Worm (Caenorhabditis elegans) whole organism, L2 larva: ENCODE measurements around the gene T25B2.3.

Experiments used
- C34F6.9 ChIP-seq: fragments of 150-350 bp; optimal IDR thresholded peaks from 2 replicates; lab custom pipeline; 2014; ENCODE audit warnings: missing biosample characterization, missing genetic modification characterization
- F13H6.1 ChIP-seq: sonication (generic microtip); optimal IDR thresholded peaks from 2 replicates; lab custom pipeline; 2016; ENCODE audit warnings: missing genetic modification characterization, missing compliant biosample characterization
- R02D3.7 ChIP-seq: fragments of 150-350 bp; optimal IDR thresholded peaks from 2 replicates; lab custom pipeline; 2014; ENCODE audit warnings: missing biosample characterization, missing genetic modification characterization
- Y55F3AM.14 ChIP-seq: fragments of 200-800 bp; sonication (Bioruptor generic); optimal IDR thresholded peaks from 2 replicates; lab custom pipeline; 2018; ENCODE audit warnings: mild to moderate bottlenecking, missing genetic modification characterization, missing compliant biosample characterization
- ZK546.5 ChIP-seq: sonication (generic microtip); optimal IDR thresholded peaks from 2 replicates; lab custom pipeline; 2017; ENCODE audit warnings: missing biosample characterization, missing genetic modification characterization
- alr-1 ChIP-seq: fragments of 150-350 bp; optimal IDR thresholded peaks from 2 replicates; lab custom pipeline; 2014; ENCODE audit warnings: missing biosample characterization, missing genetic modification characterization
- aly-2 ChIP-seq: fragments of 150-350 bp; optimal IDR thresholded peaks from 2 replicates; lab custom pipeline; 2014; ENCODE audit warnings: missing biosample characterization, missing genetic modification characterization
- ama-1 ChIP-seq: fragments of 150-350 bp; optimal IDR thresholded peaks from 2 replicates; lab custom pipeline; 2018; ENCODE audit warnings: inconsistent platforms
- blmp-1 ChIP-seq: sonication (generic microtip); optimal IDR thresholded peaks from 2 replicates; lab custom pipeline; 2017; ENCODE audit warnings: missing genetic modification characterization, mild to moderate bottlenecking, missing compliant biosample characterization, antibody characterized with exemption, moderate library complexity; ENCODE audit not compliant: insufficient read depth
- ceh-16 ChIP-seq: fragments of 150-350 bp; optimal IDR thresholded peaks from 2 replicates; lab custom pipeline; 2014; ENCODE audit warnings: missing biosample characterization, missing genetic modification characterization
- crh-2 ChIP-seq: sonication (generic microtip); optimal IDR thresholded peaks from 2 replicates; lab custom pipeline; 2017; ENCODE audit warnings: missing biosample characterization, missing genetic modification characterization
- dmd-4 ChIP-seq: sonication (generic microtip); optimal IDR thresholded peaks from 2 replicates; lab custom pipeline; 2017; ENCODE audit warnings: missing biosample characterization, missing genetic modification characterization
- egl-27 ChIP-seq: sonication (generic microtip); optimal IDR thresholded peaks from 3 replicates; lab custom pipeline; 2017; ENCODE audit warnings: missing biosample characterization, missing genetic modification reagents, missing genetic modification characterization
- elt-1 ChIP-seq: fragments of 150-350 bp; optimal IDR thresholded peaks from 2 replicates; lab custom pipeline; 2014; ENCODE audit warnings: missing biosample characterization, missing genetic modification characterization
- elt-3 ChIP-seq: sonication (generic microtip); optimal IDR thresholded peaks from 2 replicates; lab custom pipeline; 2017; ENCODE audit warnings: missing biosample characterization, missing genetic modification characterization
- fos-1 ChIP-seq: fragments of 150-350 bp; optimal IDR thresholded peaks from 2 replicates; lab custom pipeline; 2014; ENCODE audit warnings: missing biosample characterization, missing genetic modification characterization
- gmeb-1 ChIP-seq: fragments of 150-350 bp; optimal IDR thresholded peaks from 2 replicates; lab custom pipeline; 2014; ENCODE audit warnings: missing biosample characterization, missing genetic modification characterization
- lin-13 ChIP-seq: fragments of 150-350 bp; optimal IDR thresholded peaks from 2 replicates; lab custom pipeline; 2014; ENCODE audit warnings: missing biosample characterization, missing genetic modification reagents, missing genetic modification characterization
- lin-39 ChIP-seq: fragments of 150-350 bp; optimal IDR thresholded peaks from 2 replicates; lab custom pipeline; 2014; ENCODE audit warnings: missing biosample characterization, missing genetic modification reagents, missing genetic modification characterization
- lsy-2 ChIP-seq, 2 experiments: fragments of 150-350 bp in 1 of 2; sonication (generic microtip) in 1 of 2; optimal IDR thresholded peaks; 2 replicates each; lab custom pipeline; 2014 to 2017; ENCODE audit warnings: missing biosample characterization in 2 of 2, missing genetic modification characterization in 2 of 2
- mab-5 ChIP-seq: fragments of 150-350 bp; optimal IDR thresholded peaks from 2 replicates; lab custom pipeline; 2014; ENCODE audit warnings: missing biosample characterization, missing genetic modification characterization
- mbf-1 ChIP-seq: sonication (generic microtip); optimal IDR thresholded peaks from 2 replicates; lab custom pipeline; 2017; ENCODE audit warnings: missing biosample characterization, missing genetic modification characterization
- mdl-1 ChIP-seq, 2 experiments: fragments of 150-350 bp in 1 of 2; sonication (generic microtip) in 1 of 2; optimal IDR thresholded peaks; 2 replicates each; lab custom pipeline; 2017; ENCODE audit warnings: missing biosample characterization in 2 of 2, missing genetic modification characterization in 2 of 2
- nhr-129 ChIP-seq: fragments of 150-350 bp; optimal IDR thresholded peaks from 2 replicates; lab custom pipeline; 2014; ENCODE audit warnings: missing biosample characterization, missing genetic modification characterization
- nhr-21 ChIP-seq: fragments of 150-350 bp; optimal IDR thresholded peaks from 2 replicates; lab custom pipeline; 2014; ENCODE audit warnings: missing biosample characterization, missing genetic modification characterization
- nhr-237 ChIP-seq: fragments of 150-350 bp; optimal IDR thresholded peaks from 2 replicates; lab custom pipeline; 2014; ENCODE audit warnings: missing biosample characterization, missing genetic modification characterization
- nhr-25 ChIP-seq: fragments of 150-350 bp; sonication (generic microtip); optimal IDR thresholded peaks from 3 replicates; lab custom pipeline; 2014; ENCODE audit warnings: missing biosample characterization, missing genetic modification characterization
- nhr-6 ChIP-seq: fragments of 150-350 bp; optimal IDR thresholded peaks from 2 replicates; lab custom pipeline; 2014; ENCODE audit warnings: missing biosample characterization, missing genetic modification characterization
- nhr-77 ChIP-seq: fragments of 150-350 bp; optimal IDR thresholded peaks from 2 replicates; lab custom pipeline; 2014; ENCODE audit warnings: missing biosample characterization, missing genetic modification characterization
- peb-1 ChIP-seq: fragments of 150-350 bp; optimal IDR thresholded peaks from 2 replicates; lab custom pipeline; 2014; ENCODE audit warnings: missing biosample characterization, missing genetic modification characterization
- sem-4 ChIP-seq: fragments of 150-350 bp; optimal IDR thresholded peaks from 2 replicates; lab custom pipeline; 2014; ENCODE audit warnings: missing biosample characterization, missing genetic modification reagents, missing genetic modification characterization
- skn-1 ChIP-seq: sonication (generic microtip); optimal IDR thresholded peaks from 2 replicates; lab custom pipeline; 2017; ENCODE audit warnings: missing biosample characterization, missing genetic modification characterization
- sma-3 ChIP-seq: sonication (generic microtip); optimal IDR thresholded peaks from 2 replicates; lab custom pipeline; 2016; ENCODE audit warnings: missing genetic modification reagents, missing genetic modification characterization, missing compliant biosample characterization
- sma-9 ChIP-seq, 2 experiments: fragments of 150-350 bp in 1 of 2; sonication (generic microtip) in 1 of 2; optimal IDR thresholded peaks; 2 replicates each; lab custom pipeline; 2014 to 2016; ENCODE audit warnings: missing genetic modification characterization in 2 of 2, mild to moderate bottlenecking in 1 of 2, missing biosample characterization in 1 of 2, missing compliant biosample characterization in 1 of 2, missing genetic modification reagents in 1 of 2, moderate library complexity in 1 of 2
- snpc-4 ChIP-seq: fragments of 150-350 bp; optimal IDR thresholded peaks from 2 replicates; lab custom pipeline; 2014; ENCODE audit warnings: missing biosample characterization, missing genetic modification characterization
- unc-39 ChIP-seq: fragments of 150-350 bp; optimal IDR thresholded peaks from 2 replicates; lab custom pipeline; 2014; ENCODE audit warnings: missing biosample characterization, missing genetic modification characterization
- unc-55 ChIP-seq: fragments of 150-350 bp; sonication (generic microtip); optimal IDR thresholded peaks from 3 replicates; lab custom pipeline; 2014; ENCODE audit warnings: missing biosample characterization, missing genetic modification reagents, missing genetic modification characterization
- unc-62 ChIP-seq: fragments of 150-350 bp; optimal IDR thresholded peaks from 2 replicates; lab custom pipeline; 2014; ENCODE audit warnings: missing biosample characterization, missing genetic modification reagents, missing genetic modification characterization
- zag-1 ChIP-seq: fragments of 150-350 bp; optimal IDR thresholded peaks from 2 replicates; lab custom pipeline; 2014; ENCODE audit warnings: missing biosample characterization, missing genetic modification characterization
- ztf-1 ChIP-seq: fragments of 200-800 bp; sonication (Bioruptor generic); conservative IDR thresholded peaks from 2 replicates; pipeline ENCODE4 v1.3.6; 2022; ENCODE audit warnings: missing genetic modification characterization, missing compliant biosample characterization
- ztf-11 ChIP-seq: sonication (generic microtip); optimal IDR thresholded peaks from 2 replicates; lab custom pipeline; 2017; ENCODE audit warnings: missing biosample characterization, missing genetic modification characterization
- ztf-4 ChIP-seq: fragments of 150-350 bp; optimal IDR thresholded peaks from 2 replicates; lab custom pipeline; 2014; ENCODE audit warnings: missing biosample characterization, missing genetic modification characterization

Gene T25B2.3

ce11 chrX:6207687-6208088 is 31.8 kb downstream of the T25B2.3 start, which contains the start of gene T13C5.6 (continued):
- peak; percentile 72 for TF ChIP-seq ztf-4 (tag; lab: Kevin White, UChicago)

ce11 chrX:6208463-6208862 is 32.5 kb downstream of the T25B2.3 start, which contains the start of gene C14F11.7:
TSS of gene C14F11.7 (minus strand) at chrX:6208563.
- no peak for TF ChIP-seq elt-3 (tag; lab: Kevin White, UChicago)
- TF ChIP-seq nhr-237 (tag; lab: Kevin White, UChicago), result no peak
- no peak for TF ChIP-seq F13H6.1 (tag; lab: Kevin White, UChicago)
- TF ChIP-seq sem-4 (tag; lab: Kevin White, UChicago), result no peak
- no peak for TF ChIP-seq unc-62
- TF ChIP-seq mab-5 (tag; lab: Kevin White, UChicago), result no peak
- no peak for TF ChIP-seq snpc-4 (tag; lab: Kevin White, UChicago)
- no peak for TF ChIP-seq ztf-4 (tag; lab: Kevin White, UChicago)
- no peak for TF ChIP-seq egl-27
- TF ChIP-seq ZK546.5 (tag; lab: Kevin White, UChicago), result no peak
- TF ChIP-seq skn-1, result no peak
- TF ChIP-seq nhr-77, result no peak
- TF ChIP-seq aly-2 (tag; lab: Kevin White, UChicago), result no peak
- no peak for TF ChIP-seq unc-39 (tag; lab: Kevin White, UChicago)
- TF ChIP-seq nhr-21, result no peak
- TF ChIP-seq R02D3.7, result no peak
- no peak for TF ChIP-seq nhr-129
- TF ChIP-seq sma-3 (GFP tag; lab: Kevin White, UChicago), result no peak

- TF ChIP-seq mbf-1 (no peak), unc-55 (no peak), nhr-237 (tag; lab: Kevin White, UChicago) (no peak), ztf-4 (tag; lab: Kevin White, UChicago) (no peak), ama-1 (lab: Kevin White, UChicago) (no peak), nhr-21 (no peak), crh-2 (tag; lab: Kevin White, UChicago) (no peak), egl-27 (no peak), ztf-11 (tag; lab: Kevin White, UChicago) (no peak), gmeb-1 (no peak), zag-1 (tag; lab: Kevin White, UChicago) (no peak)
Observed at ce11 chrX:6211322-6211820, 35.4 kb downstream of the T25B2.3 start.

- no peak for TF ChIP-seq elt-1 (tag; lab: Kevin White, UChicago)
- TF ChIP-seq ceh-16 (tag; lab: Kevin White, UChicago), result no peak
- TF ChIP-seq elt-3 (tag; lab: Kevin White, UChicago), result no peak
- no peak for TF ChIP-seq sma-9 (GFP tag; optimal IDR thresholded peaks at IDR 0.05; lab: Kevin White, UChicago)
- no peak for TF ChIP-seq sma-9 (tag; optimal IDR thresholded peaks at IDR 0.05; lab: Kevin White, UChicago)
- no peak for TF ChIP-seq peb-1 (tag; lab: Kevin White, UChicago)
- TF ChIP-seq ztf-1 (GFP tag; lab: Robert Waterston, UW), result no peak
- TF ChIP-seq, all 48 proteins: peak for 0
Observed at ce11 chrX:6216551-6216950, 40.6 kb downstream of the T25B2.3 start, which contains the start of gene lrch-1. TSS of gene lrch-1 (minus strand) at chrX:6216651.

ce11 chrX:6219892-6220291 is 44.0 kb downstream of the T25B2.3 start:
- TF ChIP-seq skn-1 (no peak), blmp-1 (no peak), lsy-2 (tag; optimal IDR thresholded peaks at IDR 0.05; lab: Kevin White, UChicago) (peak in 1 of 2 experiments; percentile 21), nhr-129 (peak; percentile 83), dmd-4 (tag; lab: Kevin White, UChicago) (no peak), lin-39 (tag; lab: Kevin White, UChicago) (no peak), gmeb-1 (no peak), ama-1 (lab: Kevin White, UChicago) (no peak), mbf-1 (no peak), nhr-237 (tag; lab: Kevin White, UChicago) (no peak), C34F6.9 (tag; lab: Kevin White, UChicago) (peak; percentile 57), peb-1 (tag; lab: Kevin White, UChicago) (no peak), nhr-6 (tag; lab: Kevin White, UChicago) (no peak), Y55F3AM.14 (peak; percentile 34), crh-2 (tag; lab: Kevin White, UChicago) (peak; percentile 44), F13H6.1 (tag; lab: Kevin White, UChicago) (peak; percentile 38), mdl-1 (tag; optimal IDR thresholded peaks at IDR 0.05; lab: Kevin White, UChicago) (no peak), mab-5 (tag; lab: Kevin White, UChicago) (peak; percentile 11), nhr-25 (tag; lab: Kevin White, UChicago) (no peak), snpc-4 (tag; lab: Kevin White, UChicago) (no peak), alr-1 (no peak), elt-1 (tag; lab: Kevin White, UChicago) (no peak), nhr-21 (peak; percentile 27), unc-39 (tag; lab: Kevin White, UChicago) (no peak), elt-3 (tag; lab: Kevin White, UChicago) (no peak), lin-13 (GFP tag; lab: Kevin White, UChicago) (peak; percentile 43), sma-9 (GFP tag; optimal IDR thresholded peaks at IDR 0.05; lab: Kevin White, UChicago) (peak; percentile 76), sma-9 (tag; optimal IDR thresholded peaks at IDR 0.05; lab: Kevin White, UChicago) (no peak), nhr-77 (no peak), fos-1 (peak; percentile 12), sma-3 (GFP tag; lab: Kevin White, UChicago) (peak; percentile 35), unc-55 (peak; percentile 38), ztf-1 (GFP tag; lab: Robert Waterston, UW) (no peak)
